Fruit fly (Drosophila melanogaster): Measurements from ENCODE around the gene Smyd3.

The Smyd3 gene

dm6 chrX:2588415-2589411, 20.0 kb downstream of the Smyd3 start, which contains the start of gene egh (continued):
- no peak for TF ChIP-seq CG2875 (GFP tag; optimal IDR thresholded peaks at IDR 0.05)
- peak; percentile 34 for TF ChIP-seq CG12659 (GFP tag; optimal IDR thresholded peaks at IDR 0.05)
- peak; percentile 19 for TF ChIP-seq CG10543 (GFP tag; optimal IDR thresholded peaks at IDR 0.05)
- no peak for TF ChIP-seq br (optimal IDR thresholded peaks at IDR 0.05)
- no peak for TF ChIP-seq CG9437 (GFP tag; optimal IDR thresholded peaks at IDR 0.05)
- TF ChIP-seq bsh (GFP tag; optimal IDR thresholded peaks at IDR 0.05), result peak in 1 of 2 experiments; percentile 46
- TF ChIP-seq Sry-β (GFP tag; optimal IDR thresholded peaks at IDR 0.05), result no peak
- TF ChIP-seq Bgb (GFP tag; IDR thresholded peaks at IDR 0.05; ENCODE audit: partially characterized antibody), result peak; percentile 24; the same call in 1 of the 2 replicates
- TF ChIP-seq ERR (GFP tag; optimal IDR thresholded peaks at IDR 0.05), result no peak
- no peak for TF ChIP-seq Antp (GFP tag; optimal IDR thresholded peaks at IDR 0.05)
- no peak for TF ChIP-seq CTCF (GFP tag; optimal IDR thresholded peaks at IDR 0.05)
- peak; percentile 44; the same call in 1 of the 4 replicates for TF ChIP-seq Gug (GFP tag; IDR thresholded peaks at IDR 0.05)
- TF ChIP-seq pan (optimal IDR thresholded peaks at IDR 0.05), result no peak
- TF ChIP-seq pan (GFP tag; optimal IDR thresholded peaks at IDR 0.05 in 1 of 2, IDR thresholded peaks at IDR 0.05 in 1 of 2), result peak in 1 of 2 experiments; percentile 56
- TF ChIP-seq chn (GFP tag; optimal IDR thresholded peaks at IDR 0.05), result no peak
- peak; percentile 19 for TF ChIP-seq Chrac-16 (GFP tag; optimal IDR thresholded peaks at IDR 0.05)
- TF ChIP-seq CG11247 (GFP tag; IDR thresholded peaks at IDR 0.05), result no peak
- TF ChIP-seq wor (GFP tag; IDR thresholded peaks at IDR 0.05), result no peak
- no peak for TF ChIP-seq ind (GFP tag; optimal IDR thresholded peaks at IDR 0.05)
- peak; percentile 10 for TF ChIP-seq Nf-YB (GFP tag; optimal IDR thresholded peaks at IDR 0.05)
- TF ChIP-seq gt (GFP tag; IDR thresholded peaks at IDR 0.05), result no peak
- peak; percentile 20 for TF ChIP-seq dm (GFP tag; optimal IDR thresholded peaks at IDR 0.05)
- TF ChIP-seq CG16813 (GFP tag; IDR thresholded peaks at IDR 0.05; ENCODE audit: partially characterized antibody), result 0 out of 3 replicates have a peak, but pooled peaks have one; percentile 14
- peak in 1 of 2 experiments; percentile 58 for TF ChIP-seq Dfd (GFP tag; optimal IDR thresholded peaks at IDR 0.05)
- TF ChIP-seq cas (GFP tag; IDR thresholded peaks at IDR 0.05), result no peak
- no peak for TF ChIP-seq dati (GFP tag; IDR thresholded peaks at IDR 0.05)
- no peak for TF ChIP-seq kay (GFP tag; optimal IDR thresholded peaks at IDR 0.05)
- peak; percentile 90 for TF ChIP-seq pzg (GFP tag; optimal IDR thresholded peaks at IDR 0.05)
- no peak for TF ChIP-seq eyg (GFP tag; optimal IDR thresholded peaks at IDR 0.05)
- no peak; the same call in 2 of the 3 replicates for TF ChIP-seq B-H1 (GFP tag; IDR thresholded peaks at IDR 0.05)
- no peak for TF ChIP-seq exex (tag; optimal IDR thresholded peaks at IDR 0.05)
- TF ChIP-seq bab2 (GFP tag; optimal IDR thresholded peaks at IDR 0.05), result no peak
- no peak for TF ChIP-seq CG4820 (GFP tag; optimal IDR thresholded peaks at IDR 0.05)
- no peak for TF ChIP-seq aop (GFP tag; IDR thresholded peaks at IDR 0.05)
- peak; percentile 54 for TF ChIP-seq CG17328 (GFP tag; IDR thresholded peaks at IDR 0.05)
- TF ChIP-seq odd (GFP tag; optimal IDR thresholded peaks at IDR 0.05), result no peak
- TF ChIP-seq CG5953 (GFP tag; IDR thresholded peaks at IDR 0.05), result 0 out of 2 replicates have a peak, but pooled peaks have one; percentile 32
- TF ChIP-seq Dip3 (GFP tag; optimal IDR thresholded peaks at IDR 0.05), result no peak
- no peak for TF ChIP-seq gcm2 (GFP tag; optimal IDR thresholded peaks at IDR 0.05)
- TF ChIP-seq gce (GFP tag; IDR thresholded peaks at IDR 0.05), result 0 out of 3 replicates have a peak, but pooled peaks have one; percentile 6
- no peak for TF ChIP-seq D19B (GFP tag; optimal IDR thresholded peaks at IDR 0.05)
- peak; percentile 52; the same call in 1 of the 3 replicates for TF ChIP-seq row (GFP tag; IDR thresholded peaks at IDR 0.05)
- TF ChIP-seq Fer1 (GFP tag; optimal IDR thresholded peaks at IDR 0.05), result no peak
- TF ChIP-seq CG12236 (GFP tag; optimal IDR thresholded peaks at IDR 0.05), result no peak
- TF ChIP-seq tap (tag; optimal IDR thresholded peaks at IDR 0.05), result no peak
- no peak for TF ChIP-seq Atf3 (GFP tag; optimal IDR thresholded peaks at IDR 0.05)
- no peak for TF ChIP-seq Oaz (GFP tag; IDR thresholded peaks at IDR 0.05)
- TF ChIP-seq p53 (GFP tag; optimal IDR thresholded peaks at IDR 0.05), result no peak
- TF ChIP-seq Hr39 (optimal IDR thresholded peaks at IDR 0.05), result no peak
- TF ChIP-seq CG12942 (GFP tag; optimal IDR thresholded peaks at IDR 0.05), result no peak
- no peak for TF ChIP-seq CG10979 (tag; optimal IDR thresholded peaks at IDR 0.05)
